Worm (Caenorhabditis elegans) whole organism, dauer: Measurements from ENCODE around the gene ipla-3.

Experiments
- unc-62 ChIP-seq: sonication (generic microtip); optimal IDR thresholded peaks from 2 replicates; lab custom pipeline; 2017; ENCODE audit warnings: missing biosample characterization, missing genetic modification reagents, missing genetic modification characterization

Gene ipla-3

ce11 chrV:20749098-20749497, 20.0 kb upstream of the ipla-3 start:
- no peak for TF ChIP-seq unc-62

ce11 chrV:20747964-20748363, 18.9 kb upstream of the ipla-3 start:
- no peak for TF ChIP-seq unc-62

- TF ChIP-seq unc-62, result no peak
These were observed 17.7 kb upstream of the ipla-3 start for ce11 chrV:20746805-20747204.

- TF ChIP-seq unc-62, result no peak
These were observed 16.2 kb upstream of the ipla-3 start for ce11 chrV:20745278-20745677.

- no peak for TF ChIP-seq unc-62
These were observed 15.3 kb upstream of the ipla-3 start, which contains the start of gene dnj-25 for ce11 chrV:20744290-20744837. dnj-25 (minus strand) TSS chrV:20744346.

- no peak for TF ChIP-seq unc-62
These were observed 10.3 kb upstream of the ipla-3 start for ce11 chrV:20739387-20739786.

ce11 chrV:20734658-20735057, 5.6 kb upstream of the ipla-3 start, which contains the start of gene srxa-6:
srxa-6 (plus strand) TSS chrV:20734958.
- TF ChIP-seq unc-62, result no peak

ce11 chrV:20731787-20732186, 2.7 kb upstream of the ipla-3 start, which contains the start of gene srxa-1:
srxa-1 (plus strand) TSS chrV:20732087.
- TF ChIP-seq unc-62, result no peak

- no peak for TF ChIP-seq unc-62
These were observed 1.6 kb downstream of the ipla-3 start for ce11 chrV:20727458-20727857.

- no peak for TF ChIP-seq unc-62
These were observed 6.6 kb downstream of the ipla-3 start for ce11 chrV:20722447-20722846.

- TF ChIP-seq unc-62, result no peak
These were observed 7.1 kb downstream of the ipla-3 start, which contains the start of gene Y44A6C.2 for ce11 chrV:20721934-20722333. Y44A6C.2 (plus strand) TSS chrV:20722234.

ce11 chrV:20716830-20717441, 12.1 kb downstream of the ipla-3 start:
- TF ChIP-seq unc-62, result no peak

- no peak for TF ChIP-seq unc-62
These were observed 12.8 kb downstream of the ipla-3 start for ce11 chrV:20716267-20716666.

ce11 chrV:20714503-20714902, 14.6 kb downstream of the ipla-3 start:
- TF ChIP-seq unc-62, result no peak

- no peak for TF ChIP-seq unc-62
These were observed 15.5 kb downstream of the ipla-3 start, which contains the start of gene Y44A6C.1 for ce11 chrV:20713620-20714019. Y44A6C.1 (plus strand) TSS chrV:20713920.

- no peak for TF ChIP-seq unc-62
These were observed 16.1 kb downstream of the ipla-3 start for ce11 chrV:20712994-20713326.

- no peak for TF ChIP-seq unc-62
These were observed 16.6 kb downstream of the ipla-3 start for ce11 chrV:20712318-20712993.

- no peak for TF ChIP-seq unc-62
These were observed 17.3 kb downstream of the ipla-3 start for ce11 chrV:20711733-20712132.
